Fruit fly (Drosophila melanogaster) whole organism, prepupa: ENCODE measurements around the gene CG32486.

ENCODE experiments used
- Blimp-1 ChIP-seq: fragments of 200-800 bp; sonication (Bioruptor generic); optimal IDR thresholded peaks from 3 replicates; lab custom pipeline; 2017; ENCODE audit warnings: missing biosample characterization, missing genetic modification characterization, mild to moderate bottlenecking, moderate library complexity, missing genetic modification reagents
- CG11762 ChIP-seq: fragments of 200-800 bp; sonication (Bioruptor generic); optimal IDR thresholded peaks from 3 replicates; lab custom pipeline; 2016; ENCODE audit warnings: missing biosample characterization, missing genetic modification characterization; ENCODE audit not compliant: insufficient read depth
- CG1621 ChIP-seq: fragments of 200-800 bp; sonication (Bioruptor generic); optimal IDR thresholded peaks from 3 replicates; lab custom pipeline; 2018; ENCODE audit warnings: missing biosample characterization, mild to moderate bottlenecking, missing genetic modification characterization
- CG6276 ChIP-seq: fragments of 200-800 bp; sonication (Bioruptor generic); optimal IDR thresholded peaks from 2 replicates; lab custom pipeline; 2017; ENCODE audit warnings: missing biosample characterization, mild to moderate bottlenecking, missing genetic modification characterization
- CG8119 ChIP-seq: fragments of 200-800 bp; sonication (Bioruptor generic); IDR thresholded peaks from 3 replicates; pipeline ENCODE4 v1.3.6; 2022; ENCODE audit warnings: missing biosample characterization, missing genetic modification characterization
- Hr38 ChIP-seq: sonication (Bioruptor generic); optimal IDR thresholded peaks from 2 replicates; lab custom pipeline; 2016; ENCODE audit warnings: missing biosample characterization, missing genetic modification characterization
- salr ChIP-seq, 2 experiments: fragments of 200-800 bp; sonication (Bioruptor generic); optimal IDR thresholded peaks; 3 replicates each; lab custom pipeline; 2016 to 2018; ENCODE audit warnings: missing biosample characterization in 2 of 2, missing genetic modification characterization in 2 of 2, mild to moderate bottlenecking in 1 of 2
- ss ChIP-seq, 2 experiments: fragments of 200-800 bp; sonication (Bioruptor generic); optimal IDR thresholded peaks; 2 replicates in 1 of 2; 3 replicates in 1 of 2; lab custom pipeline; 2017 to 2018; ENCODE audit warnings: mild to moderate bottlenecking in 2 of 2, missing biosample characterization in 2 of 2, missing genetic modification characterization in 2 of 2, moderate library complexity in 1 of 2

dm6 chr3L:3105531-3105930 lies 34.9 kb upstream of the CG32486 start:
- TF ChIP-seq salr (GFP tag; optimal IDR thresholded peaks at IDR 0.05; lab: Kevin White, UChicago) (no peak), CG11762 (no peak), Blimp-1 (GFP tag; lab: Kevin White, UChicago) (no peak), CG1621 (tag; lab: Kevin White, UChicago) (no peak), CG6276 (GFP tag; lab: Kevin White, UChicago) (peak; percentile 58), Hr38 (no peak), ss (GFP tag; optimal IDR thresholded peaks at IDR 0.05; lab: Kevin White, UChicago) (no peak), CG8119 (GFP tag; lab: Robert Waterston, UW) (peak; percentile 53; the same call in 1 of the 3 replicates)
